Fruit fly (Drosophila melanogaster): ENCODE data around the gene CG33223.

DNA sequence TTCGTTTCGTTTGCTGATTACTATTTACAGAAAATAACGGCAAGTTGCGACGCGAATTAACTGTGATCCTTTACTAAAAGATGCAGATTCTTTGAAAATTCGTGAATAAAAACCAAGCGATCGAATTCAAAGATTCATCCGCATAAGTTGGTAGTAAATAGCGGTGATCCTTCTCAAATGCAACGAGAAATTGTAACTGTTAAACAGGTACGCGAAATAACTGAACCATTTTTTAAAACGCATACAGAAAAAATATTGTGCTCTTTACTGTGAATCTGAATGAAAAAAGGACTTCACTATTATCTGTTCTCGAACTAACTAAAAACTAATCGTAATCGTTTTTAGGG lies 62.3 kb downstream of the CG33223 start:
- TF ChIP-seq CTCF (optimal IDR thresholded peaks at IDR 0.05) = no peak
- no peak for TF ChIP-seq CG8478 (optimal IDR thresholded peaks at IDR 0.05)

Measured in S2 (cell line).